Fruit fly (Drosophila melanogaster): ENCODE results near the gene CG31391.
A peak's percentile ranks its signal among the peaks of the same experiment; 100 is the strongest.

CG31391 gene

DNA sequence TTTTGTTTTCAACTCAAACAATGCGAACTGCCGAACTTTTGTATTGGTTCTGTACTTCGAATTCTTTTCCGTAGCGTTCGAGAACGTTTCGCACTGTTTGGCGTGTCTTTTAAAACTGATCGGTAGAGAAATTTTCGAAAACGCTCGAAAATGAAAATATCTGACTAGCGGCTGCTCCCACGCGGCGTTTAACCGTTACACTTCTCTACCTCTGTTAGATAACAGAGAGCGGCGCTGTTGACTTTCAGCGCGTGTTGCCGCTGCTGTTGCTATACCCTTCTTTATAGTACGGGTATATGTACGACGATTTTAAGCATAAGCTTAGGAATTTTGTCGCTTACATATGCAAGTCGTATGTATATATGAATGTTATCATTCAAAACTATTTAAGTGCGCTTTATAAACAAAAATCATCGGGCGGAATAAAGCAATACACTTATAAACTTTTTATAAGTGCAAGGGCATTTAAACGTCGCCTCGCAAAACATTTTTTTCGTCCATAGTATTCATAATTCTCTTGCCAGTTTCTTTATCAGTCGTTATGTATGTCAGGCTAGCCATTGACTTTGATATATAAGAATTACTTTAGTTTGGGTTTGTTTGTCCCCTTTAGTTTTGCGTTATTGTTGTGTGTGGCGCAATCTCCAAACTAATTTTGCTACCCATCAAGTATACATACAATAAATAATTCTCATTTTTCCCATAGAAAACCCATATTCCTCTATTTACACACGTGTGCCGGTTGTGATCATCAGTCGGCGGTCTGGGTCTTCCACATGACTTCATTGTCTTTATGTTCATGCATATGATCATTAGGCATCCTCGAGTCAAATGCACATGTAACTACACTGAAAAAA, 23.8 kb downstream of the CG31391 start, which contains the start of gene Phyhd1 (continued):
- TF ChIP-seq CG17612 (GFP tag; IDR thresholded peaks at IDR 0.05) (peak; percentile 76), CG6813 (GFP tag; optimal IDR thresholded peaks at IDR 0.05) (peak; percentile 89), CG6254 (GFP tag; optimal IDR thresholded peaks at IDR 0.05) (peak; percentile 88), ftz-f1 (GFP tag; optimal IDR thresholded peaks at IDR 0.05) (peak; percentile 34), lov (optimal IDR thresholded peaks at IDR 0.05) (no peak), lov (GFP tag; IDR thresholded peaks at IDR 0.05) (peak; percentile 81; the same call in 2 of the 3 replicates), HmgZ (tag; optimal IDR thresholded peaks at IDR 0.05) (peak; percentile 96), z (GFP tag; IDR thresholded peaks at IDR 0.05) (peak; percentile 43; the same call in 1 of the 3 replicates), CG12391 (tag; optimal IDR thresholded peaks at IDR 0.05) (peak; percentile 95), Hey (tag; optimal IDR thresholded peaks at IDR 0.05) (peak; percentile 49), gem (tag; optimal IDR thresholded peaks at IDR 0.05) (peak; percentile 99), CG17186 (GFP tag; optimal IDR thresholded peaks at IDR 0.05) (peak; percentile 73), CG7745 (tag; optimal IDR thresholded peaks at IDR 0.05) (peak; percentile 34), tx (GFP tag; optimal IDR thresholded peaks at IDR 0.05) (peak; percentile 93), CG4820 (GFP tag; optimal IDR thresholded peaks at IDR 0.05) (peak; percentile 94), CG3407 (GFP tag; optimal IDR thresholded peaks at IDR 0.05) (peak; percentile 93), tio (GFP tag; optimal IDR thresholded peaks at IDR 0.05) (peak; percentile 93), CG10267 (tag; optimal IDR thresholded peaks at IDR 0.05) (peak; percentile 87), Lim3 (GFP tag; IDR thresholded peaks at IDR 0.05) (peak; percentile 82; the same call in 1 of the 2 replicates), CG8089 (GFP tag; optimal IDR thresholded peaks at IDR 0.05) (peak; percentile 94), ara (GFP tag; IDR thresholded peaks at IDR 0.05) (peak; percentile 94), CG11085 (GFP tag; IDR thresholded peaks at IDR 0.05) (peak; percentile 82), Max (GFP tag; optimal IDR thresholded peaks at IDR 0.05) (peak; percentile 97), Myb (GFP tag; optimal IDR thresholded peaks at IDR 0.05) (peak; percentile 87), dpn (GFP tag; optimal IDR thresholded peaks at IDR 0.05) (peak; percentile 90 to 95), sr (GFP tag; IDR thresholded peaks at IDR 0.05) (peak; percentile 58; the same call in 2 of the 3 replicates), Usf (GFP tag; optimal IDR thresholded peaks at IDR 0.05) (peak; percentile 89), exex (tag; optimal IDR thresholded peaks at IDR 0.05) (peak; percentile 80), ems (GFP tag; optimal IDR thresholded peaks at IDR 0.05) (peak; percentile 95), Med (GFP tag) (peak; percentile 100), ranshi (GFP tag; IDR thresholded peaks at IDR 0.05) (peak; percentile 96), Rfx (GFP tag; IDR thresholded peaks at IDR 0.05) (peak; percentile 96), fru (optimal IDR thresholded peaks at IDR 0.05) (no peak), Hr78 (GFP tag; optimal IDR thresholded peaks at IDR 0.05) (peak in 1 of 2 experiments; percentile 87), Fer2 (tag; optimal IDR thresholded peaks at IDR 0.05) (peak; percentile 79), Atf-2 (GFP tag; optimal IDR thresholded peaks at IDR 0.05) (peak; percentile 96), sob (GFP tag; IDR thresholded peaks at IDR 0.05) (peak; percentile 94), CG4328 (GFP tag; optimal IDR thresholded peaks at IDR 0.05) (peak; percentile 37), kni (GFP tag; optimal IDR thresholded peaks at IDR 0.05) (peak; percentile 48), HmgD (GFP tag; optimal IDR thresholded peaks at IDR 0.05) (peak; percentile 95), en (GFP tag; optimal IDR thresholded peaks at IDR 0.05) (peak; percentile 79), CG7372 (GFP tag; IDR thresholded peaks at IDR 0.05) (peak; percentile 90), fd3F (GFP tag; optimal IDR thresholded peaks at IDR 0.05) (peak; percentile 90), CG15269 (tag; optimal IDR thresholded peaks at IDR 0.05) (peak; percentile 94), CG17385 (GFP tag; optimal IDR thresholded peaks at IDR 0.05) (peak; percentile 89), CG2120 (GFP tag; optimal IDR thresholded peaks at IDR 0.05) (peak; percentile 98), CG16813 (GFP tag; IDR thresholded peaks at IDR 0.05; ENCODE audit: partially characterized antibody) (no peak), Hmx (GFP tag; optimal IDR thresholded peaks at IDR 0.05) (peak; percentile 80), CG12104 (GFP tag; optimal IDR thresholded peaks at IDR 0.05) (peak; percentile 79)

Data from whole organism, embryonic.